Fruit fly (Drosophila melanogaster) whole organism: ENCODE measurements around the gene CG17378.

Source experiments
- CG8478 ChIP-seq: fragments of >200 bp; optimal IDR thresholded peaks from 2 replicates; lab custom pipeline; 2018; ENCODE audit warnings: inconsistent platforms
- Dll ChIP-seq: fragments of >200 bp; optimal IDR thresholded peaks from 2 replicates; lab custom pipeline; 2017
- EcR ChIP-seq, 2 experiments: fragments of >200 bp; optimal IDR thresholded peaks; 2 replicates each; lab custom pipeline; 2017; ENCODE audit warnings: missing biosample characterization in 2 of 2, missing genetic modification characterization in 2 of 2, missing genetic modification reagents in 2 of 2
- pan ChIP-seq: fragments of >200 bp; optimal IDR thresholded peaks from 2 replicates; lab custom pipeline; 2017
- psq ChIP-seq: fragments of >200 bp; optimal IDR thresholded peaks from 2 replicates; lab custom pipeline; 2017
- usp ChIP-seq: fragments of >200 bp; optimal IDR thresholded peaks from 2 replicates; lab custom pipeline; 2017; ENCODE audit warnings: missing biosample characterization, missing genetic modification characterization, mixed read lengths

Gene CG17378

dm6 chr2L:6799551-6799950 lies 25.7 kb downstream of the CG17378 start:
- TF ChIP-seq pan, result no peak
- no peak for TF ChIP-seq EcR (GFP tag; optimal IDR thresholded peaks at IDR 0.05; lab: Kevin White, UChicago)
- no peak for TF ChIP-seq Dll (lab: Kevin White, UChicago)
- TF ChIP-seq usp (GFP tag; lab: Kevin White, UChicago), result no peak
- no peak for TF ChIP-seq psq (lab: Kevin White, UChicago)
- TF ChIP-seq CG8478 (lab: Kevin White, UChicago), result no peak

- TF ChIP-seq EcR (GFP tag; optimal IDR thresholded peaks at IDR 0.05; lab: Kevin White, UChicago), result no peak
- TF ChIP-seq Dll (lab: Kevin White, UChicago), result no peak
- TF ChIP-seq pan, result no peak
- TF ChIP-seq CG8478 (lab: Kevin White, UChicago), result no peak
Observed at dm6 chr2L:6800794-6801193, 27.0 kb downstream of the CG17378 start, which contains the start of gene CG17376. TSS of gene CG17376 (minus strand) at chr2L:6800894.

- TF ChIP-seq pan (no peak), usp (GFP tag; lab: Kevin White, UChicago) (no peak), Dll (lab: Kevin White, UChicago) (no peak), CG8478 (lab: Kevin White, UChicago) (no peak), EcR (GFP tag; optimal IDR thresholded peaks at IDR 0.05; lab: Kevin White, UChicago) (no peak), psq (lab: Kevin White, UChicago) (no peak)
Observed at dm6 chr2L:6802740-6803139, 28.9 kb downstream of the CG17378 start, which contains the start of the genes CG17377 and Daao2. TSS of gene CG17377 (minus strand) at chr2L:6802840. TSS of gene Daao2 (plus strand) at chr2L:6803011.

- TF ChIP-seq usp (GFP tag; lab: Kevin White, UChicago) (no peak), psq (lab: Kevin White, UChicago) (no peak), CG8478 (lab: Kevin White, UChicago) (no peak), EcR (GFP tag; optimal IDR thresholded peaks at IDR 0.05; lab: Kevin White, UChicago) (no peak), Dll (lab: Kevin White, UChicago) (no peak), pan (no peak)
Observed at dm6 chr2L:6805783-6806182, 31.9 kb downstream of the CG17378 start, which contains the start of gene CG17375. TSS of gene CG17375 (minus strand) at chr2L:6805792.

- TF ChIP-seq psq (lab: Kevin White, UChicago) (no peak), EcR (GFP tag; optimal IDR thresholded peaks at IDR 0.05; lab: Kevin White, UChicago) (no peak), usp (GFP tag; lab: Kevin White, UChicago) (no peak), CG8478 (lab: Kevin White, UChicago) (no peak)
Observed at dm6 chr2L:6817493-6817892, 43.7 kb downstream of the CG17378 start.

dm6 chr2L:6818357-6818756 lies 44.5 kb downstream of the CG17378 start:
- no peak for TF ChIP-seq pan
- TF ChIP-seq usp (GFP tag; lab: Kevin White, UChicago), result no peak
- TF ChIP-seq EcR (GFP tag; optimal IDR thresholded peaks at IDR 0.05; lab: Kevin White, UChicago), result no peak
- no peak for TF ChIP-seq CG8478 (lab: Kevin White, UChicago)
- TF ChIP-seq Dll (lab: Kevin White, UChicago), result no peak
- TF ChIP-seq psq (lab: Kevin White, UChicago), result no peak

dm6 chr2L:6819230-6820049 lies 45.6 kb downstream of the CG17378 start:
- no peak for TF ChIP-seq Dll (lab: Kevin White, UChicago)

dm6 chr2L:6821631-6822030 lies 47.8 kb downstream of the CG17378 start, which contains the start of gene sens-2:
TSS of gene sens-2 (plus strand) at chr2L:6821934.
- no peak for TF ChIP-seq pan
- TF ChIP-seq psq (lab: Kevin White, UChicago), result no peak
- TF ChIP-seq CG8478 (lab: Kevin White, UChicago), result no peak
- TF ChIP-seq EcR (GFP tag; optimal IDR thresholded peaks at IDR 0.05; lab: Kevin White, UChicago), result no peak
- no peak for TF ChIP-seq usp (GFP tag; lab: Kevin White, UChicago)
- no peak for TF ChIP-seq Dll (lab: Kevin White, UChicago)

- TF ChIP-seq usp (GFP tag; lab: Kevin White, UChicago), result no peak
- TF ChIP-seq CG8478 (lab: Kevin White, UChicago), result no peak
- TF ChIP-seq pan, result no peak
- TF ChIP-seq psq (lab: Kevin White, UChicago), result no peak
- TF ChIP-seq Dll (lab: Kevin White, UChicago), result no peak
- no peak for TF ChIP-seq EcR (GFP tag; optimal IDR thresholded peaks at IDR 0.05; lab: Kevin White, UChicago)
Observed at dm6 chr2L:6822044-6822443, 48.2 kb downstream of the CG17378 start.

dm6 chr2L:6826298-6826697 lies 52.5 kb downstream of the CG17378 start:
- no peak for TF ChIP-seq Dll (lab: Kevin White, UChicago)
- no peak for TF ChIP-seq CG8478 (lab: Kevin White, UChicago)
- no peak for TF ChIP-seq usp (GFP tag; lab: Kevin White, UChicago)
- TF ChIP-seq psq (lab: Kevin White, UChicago), result no peak
- no peak for TF ChIP-seq pan
- TF ChIP-seq EcR (GFP tag; optimal IDR thresholded peaks at IDR 0.05; lab: Kevin White, UChicago), result no peak

- no peak for TF ChIP-seq EcR (GFP tag; optimal IDR thresholded peaks at IDR 0.05; lab: Kevin White, UChicago)
- no peak for TF ChIP-seq usp (GFP tag; lab: Kevin White, UChicago)
- TF ChIP-seq CG8478 (lab: Kevin White, UChicago), result no peak
- no peak for TF ChIP-seq pan
Observed at dm6 chr2L:6827558-6828122, 53.8 kb downstream of the CG17378 start.
